Worm (Caenorhabditis elegans) whole organism, L1 larva: ENCODE data around the gene C47D12.5.
A peak's percentile ranks its signal among the peaks of the same experiment; 100 is the strongest.

Experiments used
- C04F5.9 ChIP-seq: sonication (generic microtip); optimal IDR thresholded peaks from 2 replicates; lab custom pipeline; 2016; ENCODE audit warnings: missing genetic modification characterization, missing compliant biosample characterization
- C16A3.4 ChIP-seq: fragments of 150-350 bp; optimal IDR thresholded peaks from 2 replicates; lab custom pipeline; 2014; ENCODE audit warnings: missing biosample characterization, missing genetic modification characterization
- F16B12.6 ChIP-seq: fragments of 150-350 bp; optimal IDR thresholded peaks from 2 replicates; lab custom pipeline; 2014; ENCODE audit warnings: missing biosample characterization, missing genetic modification characterization
- Y116A8C.19 ChIP-seq: sonication (generic microtip); optimal IDR thresholded peaks from 2 replicates; lab custom pipeline; 2016; ENCODE audit warnings: missing compliant biosample characterization, missing genetic modification characterization, borderline replicate concordance
- aha-1 ChIP-seq: fragments of 150-350 bp; optimal IDR thresholded peaks from 2 replicates; lab custom pipeline; 2014; ENCODE audit warnings: missing biosample characterization, missing genetic modification characterization
- aly-2 ChIP-seq: fragments of 150-350 bp; optimal IDR thresholded peaks from 2 replicates; lab custom pipeline; 2014; ENCODE audit warnings: missing biosample characterization, missing genetic modification characterization
- ama-1 ChIP-seq: fragments of 150-350 bp; optimal IDR thresholded peaks from 2 replicates; lab custom pipeline; 2014
- blmp-1 ChIP-seq: fragments of 150-350 bp; optimal IDR thresholded peaks from 2 replicates; lab custom pipeline; 2014; ENCODE audit warnings: missing biosample characterization, missing genetic modification characterization
- ceh-90 ChIP-seq: sonication (generic microtip); optimal IDR thresholded peaks from 2 replicates; lab custom pipeline; 2016; ENCODE audit warnings: missing genetic modification characterization, missing compliant biosample characterization
- efl-1 ChIP-seq, 4 experiments: fragments of 150-350 bp; optimal IDR thresholded peaks in 3 of 4; peaks in 1 of 4; 1 replicate in 1 of 4; 2 replicates in 3 of 4; lab custom pipeline; 2014; ENCODE audit warnings: missing biosample characterization in 2 of 4, missing genetic modification characterization in 2 of 4, missing genetic modification reagents in 2 of 4
- efl-3 ChIP-seq: fragments of 200-800 bp; sonication (Bioruptor generic); optimal IDR thresholded peaks from 2 replicates; lab custom pipeline; 2018; ENCODE audit warnings: mild to moderate bottlenecking, missing genetic modification characterization, missing compliant biosample characterization
- egl-13 ChIP-seq: sonication (generic microtip); optimal IDR thresholded peaks from 2 replicates; lab custom pipeline; 2016; ENCODE audit warnings: missing genotype, missing genetic modification reagents, missing genetic modification characterization, missing compliant biosample characterization
- elt-2 ChIP-seq: sonication (generic microtip); optimal IDR thresholded peaks from 2 replicates; lab custom pipeline; 2016; ENCODE audit warnings: missing genetic modification characterization, mild to moderate bottlenecking, inconsistent platforms, missing compliant biosample characterization, missing genetic modification reagents
- fkh-4 ChIP-seq: sonication (generic microtip); optimal IDR thresholded peaks from 2 replicates; lab custom pipeline; 2016; ENCODE audit warnings: missing compliant biosample characterization, missing genetic modification characterization, borderline replicate concordance
- grh-1 ChIP-seq: fragments of 200-800 bp; sonication (Bioruptor generic); IDR thresholded peaks from 2 replicates; pipeline ENCODE4 v1.3.6; 2022; ENCODE audit warnings: missing genetic modification reagents, missing genetic modification characterization, missing compliant biosample characterization
- hlh-17 ChIP-seq: fragments of 200-800 bp; sonication (Bioruptor generic); optimal IDR thresholded peaks from 2 replicates; lab custom pipeline; 2018; ENCODE audit warnings: missing genetic modification characterization, mild to moderate bottlenecking, missing compliant biosample characterization, moderate library complexity, borderline replicate concordance
- hlh-4 ChIP-seq: sonication (generic microtip); optimal IDR thresholded peaks from 2 replicates; lab custom pipeline; 2016; ENCODE audit warnings: mild to moderate bottlenecking, missing genetic modification characterization, missing compliant biosample characterization
- hpl-2 ChIP-seq: fragments of 150-350 bp; optimal IDR thresholded peaks from 2 replicates; lab custom pipeline; 2014; ENCODE audit warnings: missing biosample characterization, missing genetic modification reagents, missing genetic modification characterization
- isw-1 ChIP-seq: fragments of 200-800 bp; sonication (Bioruptor generic); IDR thresholded peaks from 2 replicates; pipeline ENCODE4 v1.3.6; 2022; ENCODE audit warnings: missing genetic modification characterization, missing compliant biosample characterization
- jun-1 ChIP-seq: fragments of 150-350 bp; optimal IDR thresholded peaks from 2 replicates; lab custom pipeline; 2014; ENCODE audit warnings: missing biosample characterization, missing genetic modification reagents, missing genetic modification characterization
- lin-14 ChIP-seq: fragments of 200-800 bp; sonication (Bioruptor generic); optimal IDR thresholded peaks from 2 replicates; lab custom pipeline; 2018; ENCODE audit warnings: mild to moderate bottlenecking, missing genetic modification characterization, moderate library complexity, missing compliant biosample characterization
- lin-35 ChIP-seq, 2 experiments: fragments of 150-350 bp; optimal IDR thresholded peaks; 2 replicates each; lab custom pipeline; 2014; ENCODE audit warnings: missing biosample characterization in 2 of 2, missing genetic modification characterization in 2 of 2, missing genetic modification reagents in 2 of 2
- lin-39 ChIP-seq: fragments of 150-350 bp; optimal IDR thresholded peaks from 2 replicates; lab custom pipeline; 2014; ENCODE audit warnings: missing biosample characterization, missing genetic modification reagents, missing genetic modification characterization
- mab-9 ChIP-seq: fragments of 200-800 bp; sonication (Bioruptor generic); IDR thresholded peaks from 2 replicates; pipeline ENCODE4 v1.3.6; 2022; ENCODE audit warnings: missing genetic modification reagents, missing genetic modification characterization, missing compliant biosample characterization
- mdl-1 ChIP-seq, 2 experiments: fragments of 150-350 bp; optimal IDR thresholded peaks; 2 replicates each; lab custom pipeline; 2014 to 2017; ENCODE audit warnings: missing biosample characterization in 2 of 2, missing genetic modification characterization in 2 of 2, inconsistent platforms in 1 of 2
- mef-2 ChIP-seq: fragments of 150-350 bp; optimal IDR thresholded peaks from 2 replicates; lab custom pipeline; 2014; ENCODE audit warnings: missing biosample characterization, missing genetic modification characterization
- mep-1 ChIP-seq: fragments of 150-350 bp; optimal IDR thresholded peaks from 2 replicates; lab custom pipeline; 2014; ENCODE audit warnings: missing biosample characterization, missing genetic modification characterization
- nhr-11 ChIP-seq: fragments of 150-350 bp; optimal IDR thresholded peaks from 2 replicates; lab custom pipeline; 2014; ENCODE audit warnings: missing biosample characterization, missing genetic modification characterization
- nhr-19 ChIP-seq: fragments of 200-800 bp; sonication (Bioruptor generic); conservative IDR thresholded peaks from 2 replicates; pipeline ENCODE4 v1.3.6; 2022; ENCODE audit warnings: missing genetic modification characterization, missing compliant biosample characterization
- nhr-20 ChIP-seq: sonication (generic microtip); optimal IDR thresholded peaks from 2 replicates; lab custom pipeline; 2016; ENCODE audit warnings: mild to moderate bottlenecking, missing genetic modification characterization, missing compliant biosample characterization
- nhr-237 ChIP-seq: fragments of 150-350 bp; optimal IDR thresholded peaks from 2 replicates; lab custom pipeline; 2014; ENCODE audit warnings: missing biosample characterization, missing genetic modification characterization
- nhr-71 ChIP-seq: sonication (generic microtip); optimal IDR thresholded peaks from 2 replicates; lab custom pipeline; 2016; ENCODE audit warnings: mild to moderate bottlenecking, missing genetic modification characterization, moderate library complexity, missing compliant biosample characterization
- nhr-76 ChIP-seq: sonication (generic microtip); optimal IDR thresholded peaks from 2 replicates; lab custom pipeline; 2017; ENCODE audit warnings: missing biosample characterization, missing genetic modification characterization
- nhr-77 ChIP-seq: fragments of 150-350 bp; optimal IDR thresholded peaks from 2 replicates; lab custom pipeline; 2014; ENCODE audit warnings: missing biosample characterization, missing genetic modification characterization
- nhr-84 ChIP-seq: sonication (generic microtip); optimal IDR thresholded peaks from 2 replicates; lab custom pipeline; 2017; ENCODE audit warnings: missing biosample characterization, missing genetic modification characterization
- nhr-85 ChIP-seq: sonication (generic microtip); peaks from one replicate; lab custom pipeline; 2016; ENCODE audit warnings: missing genetic modification characterization, inconsistent platforms, missing compliant biosample characterization
- pax-3 ChIP-seq: fragments of 200-800 bp; sonication (Bioruptor generic); optimal IDR thresholded peaks from 2 replicates; lab custom pipeline; 2018; ENCODE audit warnings: mild to moderate bottlenecking, missing genetic modification characterization, moderate library complexity, missing compliant biosample characterization
- pqm-1 ChIP-seq: sonication (generic microtip); optimal IDR thresholded peaks from 3 replicates; lab custom pipeline; 2017; ENCODE audit warnings: missing biosample characterization, missing genetic modification characterization
- rnt-1 ChIP-seq: sonication (generic microtip); optimal IDR thresholded peaks from 2 replicates; lab custom pipeline; 2016; ENCODE audit warnings: mild to moderate bottlenecking, missing genetic modification characterization, moderate library complexity, missing compliant biosample characterization
- skn-1 ChIP-seq: fragments of 150-350 bp; optimal IDR thresholded peaks from 2 replicates; lab custom pipeline; 2014; ENCODE audit warnings: missing biosample characterization, missing genetic modification characterization
- snu-23 ChIP-seq: sonication (generic microtip); optimal IDR thresholded peaks from 2 replicates; lab custom pipeline; 2016; ENCODE audit warnings: missing genetic modification characterization, missing compliant biosample characterization
- sox-4 ChIP-seq: sonication (generic microtip); optimal IDR thresholded peaks from 2 replicates; lab custom pipeline; 2016; ENCODE audit warnings: missing genetic modification characterization, missing compliant biosample characterization
- sptf-1 ChIP-seq: fragments of 150-350 bp; optimal IDR thresholded peaks from 2 replicates; lab custom pipeline; 2014; ENCODE audit warnings: missing biosample characterization, missing genetic modification characterization
- swsn-7 ChIP-seq: sonication (generic microtip); optimal IDR thresholded peaks from 2 replicates; lab custom pipeline; 2016; ENCODE audit warnings: missing genetic modification characterization, missing compliant biosample characterization
- tlp-1 ChIP-seq: fragments of 150-350 bp; optimal IDR thresholded peaks from 2 replicates; lab custom pipeline; 2014; ENCODE audit warnings: missing biosample characterization, missing genetic modification characterization
- unc-130 ChIP-seq: fragments of 150-350 bp; optimal IDR thresholded peaks from 2 replicates; lab custom pipeline; 2017; ENCODE audit warnings: missing biosample characterization, missing genetic modification characterization, inconsistent platforms
- unc-30 ChIP-seq: sonication (generic microtip); optimal IDR thresholded peaks from 2 replicates; lab custom pipeline; 2017; ENCODE audit warnings: missing biosample characterization, missing genetic modification characterization
- unc-62 ChIP-seq: fragments of 150-350 bp; optimal IDR thresholded peaks from 2 replicates; lab custom pipeline; 2014; ENCODE audit warnings: missing biosample characterization, missing genetic modification reagents, missing genetic modification characterization
- unc-86 ChIP-seq: sonication (generic microtip); optimal IDR thresholded peaks from 2 replicates; lab custom pipeline; 2016; ENCODE audit warnings: missing genetic modification characterization, missing compliant biosample characterization
- unc-98 ChIP-seq: fragments of 200-800 bp; sonication (Bioruptor generic); IDR thresholded peaks from 2 replicates; pipeline ENCODE4 v1.3.6; 2022; ENCODE audit warnings: missing genetic modification characterization, missing compliant biosample characterization
- xbp-1 ChIP-seq: sonication (generic microtip); optimal IDR thresholded peaks from 2 replicates; lab custom pipeline; 2016; ENCODE audit warnings: missing genetic modification characterization, missing compliant biosample characterization
- zip-4 ChIP-seq: fragments of 200-800 bp; sonication (Bioruptor generic); optimal IDR thresholded peaks from 2 replicates; lab custom pipeline; 2018; ENCODE audit warnings: mild to moderate bottlenecking, missing genetic modification characterization, moderate library complexity, missing compliant biosample characterization
- ztf-11 ChIP-seq, 2 experiments: sonication (generic microtip); optimal IDR thresholded peaks; 2 replicates each; lab custom pipeline; 2016 to 2017; ENCODE audit warnings: missing genetic modification characterization in 2 of 2, missing biosample characterization in 1 of 2, missing compliant biosample characterization in 1 of 2
- ztf-4 ChIP-seq: fragments of 150-350 bp; optimal IDR thresholded peaks from 2 replicates; lab custom pipeline; 2014; ENCODE audit warnings: missing biosample characterization, missing genetic modification characterization

Gene C47D12.5

ce11 chrII:11652679-11653174 lies 32.4 kb downstream of the C47D12.5 start, which contains the start of the genes rad-23 and rpn-12:
Gene rad-23 (minus strand): TSS chrII:11652729.
Gene rpn-12 (plus strand): TSS chrII:11653124.
- peak; percentile 87 for TF ChIP-seq mep-1
- TF ChIP-seq C16A3.4 (tag; lab: Kevin White, UChicago): peak; percentile 70
- no peak for TF ChIP-seq efl-3 (GFP tag; lab: Kevin White, UChicago)
- no peak for TF ChIP-seq zip-4 (GFP tag; lab: Kevin White, UChicago)
- no peak for TF ChIP-seq aha-1
- no peak for TF ChIP-seq grh-1
- TF ChIP-seq unc-30: no peak
- TF ChIP-seq pax-3 (tag; lab: Kevin White, UChicago): no peak
- peak; percentile 66 for TF ChIP-seq nhr-71 (tag; lab: Kevin White, UChicago)
- TF ChIP-seq nhr-237 (tag; lab: Kevin White, UChicago): no peak
- TF ChIP-seq fkh-4 (tag; lab: Kevin White, UChicago): no peak
- TF ChIP-seq ztf-4: no peak
- TF ChIP-seq jun-1 (tag; lab: Kevin White, UChicago): no peak
- TF ChIP-seq snu-23 (GFP tag; lab: Kevin White, UChicago): peak; percentile 69
- TF ChIP-seq rnt-1 (tag; lab: Kevin White, UChicago): peak; percentile 50
- peak in 1 of 2 experiments; percentile 22 for TF ChIP-seq mdl-1 (tag; optimal IDR thresholded peaks at IDR 0.05; lab: Kevin White, UChicago)
- peak; percentile 72 to 75 for TF ChIP-seq efl-1 (optimal IDR thresholded peaks at IDR 0.05; lab: Kevin White, UChicago)
- TF ChIP-seq efl-1 (GFP tag; optimal IDR thresholded peaks at IDR 0.05 in 1 of 2; lab: Kevin White, UChicago): peak; percentile 65 to 93
- no peak for TF ChIP-seq elt-2 (tag; lab: Kevin White, UChicago)
- TF ChIP-seq hlh-17 (GFP tag; lab: Kevin White, UChicago): no peak
- peak; percentile 100 for TF ChIP-seq skn-1
- TF ChIP-seq nhr-11: no peak
- no peak for TF ChIP-seq Y116A8C.19 (tag; lab: Kevin White, UChicago)
- no peak for TF ChIP-seq ztf-11 (tag; optimal IDR thresholded peaks at IDR 0.05; lab: Kevin White, UChicago)
- TF ChIP-seq nhr-85 (tag; lab: Kevin White, UChicago): peak; percentile 73
- no peak for TF ChIP-seq hpl-2 (GFP tag; lab: Kevin White, UChicago)
- no peak for TF ChIP-seq C04F5.9
- peak; percentile 30 for TF ChIP-seq F16B12.6 (tag; lab: Kevin White, UChicago)
- TF ChIP-seq mef-2: no peak
- TF ChIP-seq unc-62 (GFP tag; lab: Kevin White, UChicago): no peak
- TF ChIP-seq pqm-1 (tag; lab: Kevin White, UChicago): no peak
- TF ChIP-seq lin-39 (tag; lab: Kevin White, UChicago): no peak
- peak; percentile 36 for TF ChIP-seq nhr-20 (tag; lab: Kevin White, UChicago)
- peak; percentile 37; the same call in 1 of the 2 replicates for TF ChIP-seq isw-1 (GFP tag; lab: Robert Waterston, UW)
- peak; percentile 75 for TF ChIP-seq blmp-1 (tag; lab: Kevin White, UChicago)
- peak; percentile 21 for TF ChIP-seq unc-86 (tag; lab: Kevin White, UChicago)
- peak; percentile 59 for TF ChIP-seq nhr-77
- TF ChIP-seq sox-4 (tag; lab: Kevin White, UChicago): no peak
- TF ChIP-seq unc-130 (tag; lab: Kevin White, UChicago): peak; percentile 60
- no peak for TF ChIP-seq ama-1 (lab: Kevin White, UChicago)
- TF ChIP-seq sptf-1 (tag; lab: Kevin White, UChicago): no peak
- no peak for TF ChIP-seq nhr-76 (tag; lab: Kevin White, UChicago)
- peak; percentile 77 to 85 for TF ChIP-seq lin-35 (GFP tag; optimal IDR thresholded peaks at IDR 0.05; lab: Kevin White, UChicago)
- no peak for TF ChIP-seq mab-9
- peak; percentile 39 for TF ChIP-seq swsn-7 (tag; lab: Kevin White, UChicago)
- TF ChIP-seq xbp-1 (tag; lab: Kevin White, UChicago): peak; percentile 51
- TF ChIP-seq nhr-84 (tag; lab: Kevin White, UChicago): no peak
- peak; percentile 61 for TF ChIP-seq lin-14 (GFP tag; lab: Kevin White, UChicago)
- TF ChIP-seq tlp-1: no peak
- no peak; the same call in 1 of the 2 replicates for TF ChIP-seq nhr-19 (GFP tag; lab: Robert Waterston, UW)
- no peak for TF ChIP-seq aly-2 (tag; lab: Kevin White, UChicago)
- TF ChIP-seq ceh-90: no peak
- no peak for TF ChIP-seq egl-13 (tag; lab: Kevin White, UChicago)
- TF ChIP-seq unc-98 (GFP tag; lab: Robert Waterston, UW): no peak
- no peak for TF ChIP-seq hlh-4 (tag; lab: Kevin White, UChicago)
